Worm (Caenorhabditis elegans): ENCODE measurements around the gene EGAP2.2.

- TF ChIP-seq nhr-28 (tag; optimal IDR thresholded peaks at IDR 0.05) (no peak), nhr-237 (tag; optimal IDR thresholded peaks at IDR 0.05) (no peak), aly-2 (tag; optimal IDR thresholded peaks at IDR 0.05) (no peak), lin-39 (tag; optimal IDR thresholded peaks at IDR 0.05) (peak; percentile 30), unc-62 (GFP tag; optimal IDR thresholded peaks at IDR 0.05) (no peak), zag-1 (tag; optimal IDR thresholded peaks at IDR 0.05) (no peak), ceh-82 (tag; optimal IDR thresholded peaks at IDR 0.05) (no peak), daf-12 (tag; optimal IDR thresholded peaks at IDR 0.05) (no peak), elt-1 (tag; optimal IDR thresholded peaks at IDR 0.05) (peak; percentile 15), snpc-4 (tag; optimal IDR thresholded peaks at IDR 0.05) (peak; percentile 20), nhr-11 (tag; optimal IDR thresholded peaks at IDR 0.05) (no peak)
Measured at ce11 chrII:5182451-5182850, 47.2 kb upstream of the EGAP2.2 start.
